Worm (Caenorhabditis elegans): ENCODE data around the gene frpr-6.

frpr-6 gene

ce11 chrV:9132043-9132442 lies 31.1 kb upstream of the frpr-6 start, which contains the start of gene F21C10.1:
TSS of gene F21C10.1 (plus strand) at chrV:9132343.
- TF ChIP-seq ztf-28 (GFP tag; IDR thresholded peaks at IDR 0.05) (no peak), chd-7 (tag; optimal IDR thresholded peaks at IDR 0.05) (no peak), egl-18 (GFP tag; IDR thresholded peaks at IDR 0.05) (no peak), nfya-1 (tag; optimal IDR thresholded peaks at IDR 0.05; ENCODE audit: borderline replicate concordance, insufficient read depth) (no peak), B0019.2 (GFP tag; conservative IDR thresholded peaks at IDR 0.05) (no peak), madf-3 (GFP tag; IDR thresholded peaks at IDR 0.05) (no peak), hlh-26 (GFP tag; conservative IDR thresholded peaks at IDR 0.05) (no peak), unc-62 (GFP tag; optimal IDR thresholded peaks at IDR 0.05) (no peak), Y95B8A.8 (GFP tag; IDR thresholded peaks at IDR 0.05) (no peak), ztf-18 (tag; optimal IDR thresholded peaks at IDR 0.05) (no peak), snpc-3.4 (tag; optimal IDR thresholded peaks at IDR 0.05) (no peak), lin-35 (GFP tag; optimal IDR thresholded peaks at IDR 0.05) (no peak), F49E8.2 (tag; optimal IDR thresholded peaks at IDR 0.05; ENCODE audit: insufficient read depth) (no peak), nhr-90 (tag; optimal IDR thresholded peaks at IDR 0.05) (no peak), C17E4.6 (GFP tag; IDR thresholded peaks at IDR 0.05) (no peak)

ce11 chrV:9130766-9131165 lies 29.8 kb upstream of the frpr-6 start, which contains the start of gene F21C10.19:
TSS of gene F21C10.19 (plus strand) at chrV:9131066.
- no peak for TF ChIP-seq snpc-1.3 (tag; optimal IDR thresholded peaks at IDR 0.05; ENCODE audit: insufficient read depth)

- TF ChIP-seq ZK185.1 (tag; optimal IDR thresholded peaks at IDR 0.05; ENCODE audit: poor library complexity, severe bottlenecking), result no peak
- no peak for TF ChIP-seq ceh-100 (GFP tag; IDR thresholded peaks at IDR 0.05)
- no peak for TF ChIP-seq pbrm-1 (GFP tag; IDR thresholded peaks at IDR 0.05)
- TF ChIP-seq F10E7.11 (tag; optimal IDR thresholded peaks at IDR 0.05), result no peak
- TF ChIP-seq ceh-40 (GFP tag; IDR thresholded peaks at IDR 0.05), result no peak
- TF ChIP-seq nfyb-1 (GFP tag; IDR thresholded peaks at IDR 0.05), result 0 out of 2 replicates have a peak, but pooled peaks have one; percentile 9
- TF ChIP-seq hmg-1.2 (GFP tag; IDR thresholded peaks at IDR 0.05), result peak; percentile 73; the same call in 1 of the 2 replicates
- no peak for TF ChIP-seq C17E4.6 (GFP tag; IDR thresholded peaks at IDR 0.05)
- TF ChIP-seq madf-10 (tag; optimal IDR thresholded peaks at IDR 0.05), result no peak
- no peak for TF ChIP-seq attf-3 (GFP tag; conservative IDR thresholded peaks at IDR 0.05)
- TF ChIP-seq lin-40 (tag; optimal IDR thresholded peaks at IDR 0.05), result no peak
- TF ChIP-seq lin-35 (GFP tag; optimal IDR thresholded peaks at IDR 0.05), result no peak
- no peak for TF ChIP-seq F55B11.4 (tag; optimal IDR thresholded peaks at IDR 0.05; ENCODE audit: borderline replicate concordance, insufficient read depth)
- TF ChIP-seq hrde-1 (tag; optimal IDR thresholded peaks at IDR 0.05; ENCODE audit: borderline replicate concordance), result no peak
- TF ChIP-seq cebp-1 (GFP tag; IDR thresholded peaks at IDR 0.05), result peak; percentile 71; the same call in 1 of the 2 replicates
- peak; percentile 92 for TF ChIP-seq cebp-1 (tag; optimal IDR thresholded peaks at IDR 0.05)
- no peak for TF ChIP-seq chd-7 (tag; optimal IDR thresholded peaks at IDR 0.05)
- TF ChIP-seq ztf-6 (GFP tag; IDR thresholded peaks at IDR 0.05), result no peak
- no peak for TF ChIP-seq ztf-22 (GFP tag; optimal IDR thresholded peaks at IDR 0.05)
- TF ChIP-seq athp-1 (tag; optimal IDR thresholded peaks at IDR 0.05), result no peak
- TF ChIP-seq cebp-2 (GFP tag; IDR thresholded peaks at IDR 0.05), result no peak
- TF ChIP-seq nhr-90 (tag; optimal IDR thresholded peaks at IDR 0.05), result no peak
- no peak for TF ChIP-seq ztf-26 (tag; optimal IDR thresholded peaks at IDR 0.05)
Observed at ce11 chrV:9128562-9128961, 27.6 kb upstream of the frpr-6 start.
